Worm (Caenorhabditis elegans): Measurements from ENCODE around the gene dss-1.

Gene dss-1

DNA sequence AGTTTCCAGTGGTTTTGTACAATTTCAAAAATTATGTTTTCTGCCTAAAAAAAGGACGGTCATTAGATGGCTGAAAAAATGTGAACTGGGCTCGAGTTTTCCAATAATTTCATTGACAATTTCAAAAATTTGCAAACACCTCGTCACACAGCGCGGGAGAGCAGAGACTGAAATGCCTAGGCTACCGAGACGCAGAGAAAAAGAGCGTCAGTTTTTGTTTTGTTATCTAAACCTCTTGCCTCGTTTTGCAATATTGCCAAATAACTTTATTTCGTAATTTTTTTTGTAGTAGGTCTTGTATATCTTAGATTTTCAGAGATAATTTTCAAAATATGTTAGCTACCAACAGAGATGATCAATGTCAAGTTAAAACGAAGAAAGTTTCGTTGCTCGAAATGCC lies 47.1 kb upstream of the dss-1 start, which contains the start of gene fbxa-63 (continued):
- TF ChIP-seq lsy-2 (tag; optimal IDR thresholded peaks at IDR 0.05), result peak in 1 of 2 experiments; percentile 54
- TF ChIP-seq hmg-1.1 (GFP tag; IDR thresholded peaks at IDR 0.05), result no peak
- no peak for TF ChIP-seq ztf-7 (tag; optimal IDR thresholded peaks at IDR 0.05)
- no peak for TF ChIP-seq pha-4 (GFP tag; IDR thresholded peaks at IDR 0.05)
- no peak for TF ChIP-seq pha-4 (tag; optimal IDR thresholded peaks at IDR 0.05)
- no peak for TF ChIP-seq snpc-4 (tag; optimal IDR thresholded peaks at IDR 0.05)
- peak; percentile 24 for TF ChIP-seq hlh-30 (tag; optimal IDR thresholded peaks at IDR 0.05; ENCODE audit: insufficient read depth)
- no peak for TF ChIP-seq attf-4 (tag; optimal IDR thresholded peaks at IDR 0.05)
- TF ChIP-seq spr-3 (GFP tag; optimal IDR thresholded peaks at IDR 0.05), result no peak
- TF ChIP-seq fos-1 (tag; optimal IDR thresholded peaks at IDR 0.05), result no peak
- TF ChIP-seq saeg-2 (GFP tag; IDR thresholded peaks at IDR 0.05), result no peak
- no peak for TF ChIP-seq ceh-82 (tag; optimal IDR thresholded peaks at IDR 0.05)
- TF ChIP-seq lin-29 (GFP tag; IDR thresholded peaks at IDR 0.05), result no peak
- peak; percentile 94 for TF ChIP-seq zip-2 (tag; optimal IDR thresholded peaks at IDR 0.05)
- TF ChIP-seq sdz-12 (GFP tag; optimal IDR thresholded peaks at IDR 0.05), result no peak
- TF ChIP-seq madf-9 (GFP tag; conservative IDR thresholded peaks at IDR 0.05), result no peak
- TF ChIP-seq set-16 (GFP tag; IDR thresholded peaks at IDR 0.05), result no peak
- no peak for TF ChIP-seq nhr-102 (tag; optimal IDR thresholded peaks at IDR 0.05)
- TF ChIP-seq T26A8.4 (GFP tag; IDR thresholded peaks at IDR 0.05), result no peak
- TF ChIP-seq nhr-42 (GFP tag; IDR thresholded peaks at IDR 0.05), result no peak
- TF ChIP-seq duxl-1 (tag; optimal IDR thresholded peaks at IDR 0.05; ENCODE audit: poor library complexity), result no peak
- TF ChIP-seq tag-97 (GFP tag; IDR thresholded peaks at IDR 0.05), result no peak
- TF ChIP-seq ZK546.5 (tag; optimal IDR thresholded peaks at IDR 0.05), result no peak
- TF ChIP-seq ZK337.2 (GFP tag; IDR thresholded peaks at IDR 0.05), result no peak
- no peak for TF ChIP-seq unc-39 (tag; optimal IDR thresholded peaks at IDR 0.05)
- TF ChIP-seq R02D3.7 (tag; optimal IDR thresholded peaks at IDR 0.05), result no peak
- TF ChIP-seq hlh-11 (tag; optimal IDR thresholded peaks at IDR 0.05), result peak; percentile 31
- TF ChIP-seq lin-38 (GFP tag; IDR thresholded peaks at IDR 0.05), result no peak
- no peak for TF ChIP-seq ces-1 (GFP tag; optimal IDR thresholded peaks at IDR 0.05)
- no peak for TF ChIP-seq nhr-111 (GFP tag; optimal IDR thresholded peaks at IDR 0.05)
- TF ChIP-seq lir-3 (tag; optimal IDR thresholded peaks at IDR 0.05), result no peak
- TF ChIP-seq unc-62 (GFP tag; optimal IDR thresholded peaks at IDR 0.05 in 1 of 2), result peak in 1 of 2 experiments; percentile 18
- no peak for TF ChIP-seq unc-62 (tag; optimal IDR thresholded peaks at IDR 0.05)
- no peak for TF ChIP-seq mep-1 (tag; optimal IDR thresholded peaks at IDR 0.05)
- TF ChIP-seq daf-16 (GFP tag; optimal IDR thresholded peaks at IDR 0.05), result no peak
- TF ChIP-seq daf-16 (tag; optimal IDR thresholded peaks at IDR 0.05), result peak; percentile 39
- TF ChIP-seq lin-13 (GFP tag; optimal IDR thresholded peaks at IDR 0.05), result no peak
- TF ChIP-seq spr-1 (tag; optimal IDR thresholded peaks at IDR 0.05), result no peak
- TF ChIP-seq ztf-11 (tag; optimal IDR thresholded peaks at IDR 0.05), result no peak
- TF ChIP-seq nhr-6 (tag; optimal IDR thresholded peaks at IDR 0.05), result no peak
- TF ChIP-seq ceh-62 (tag; optimal IDR thresholded peaks at IDR 0.05), result no peak
- no peak for TF ChIP-seq vab-7 (GFP tag; IDR thresholded peaks at IDR 0.05)
- no peak for TF ChIP-seq T20F7.1 (GFP tag; optimal IDR thresholded peaks at IDR 0.05)
- TF ChIP-seq nhr-76 (tag; optimal IDR thresholded peaks at IDR 0.05), result no peak
- peak; percentile 35 for TF ChIP-seq mes-2 (tag; optimal IDR thresholded peaks at IDR 0.05; ENCODE audit: poor library complexity, severe bottlenecking)
- no peak for TF ChIP-seq lin-39 (tag; optimal IDR thresholded peaks at IDR 0.05)
- TF ChIP-seq snpc-1.2 (GFP tag; IDR thresholded peaks at IDR 0.05), result no peak
- peak; percentile 43 for TF ChIP-seq nhr-28 (tag; optimal IDR thresholded peaks at IDR 0.05)
- no peak for TF ChIP-seq arid-1 (GFP tag; conservative IDR thresholded peaks at IDR 0.05)
- no peak for TF ChIP-seq mdt-29 (GFP tag; IDR thresholded peaks at IDR 0.05)
- TF ChIP-seq mxl-2 (GFP tag; conservative IDR thresholded peaks at IDR 0.05), result no peak
- TF ChIP-seq lim-7 (GFP tag; IDR thresholded peaks at IDR 0.05), result no peak
- no peak for TF ChIP-seq mdl-1 (tag; optimal IDR thresholded peaks at IDR 0.05)
- no peak for TF ChIP-seq F44E2.7 (GFP tag; IDR thresholded peaks at IDR 0.05)
